Fruit fly (Drosophila melanogaster): ENCODE measurements around the gene CG45101.

dm6 chr3L:11083605-11084004, 18.8 kb downstream of the CG45101 start:
- TF ChIP-seq psq (optimal IDR thresholded peaks at IDR 0.05): no peak
- no peak for TF ChIP-seq ttk (optimal IDR thresholded peaks at IDR 0.05)
- TF ChIP-seq Sin3A (optimal IDR thresholded peaks at IDR 0.05): no peak
- TF ChIP-seq h (optimal IDR thresholded peaks at IDR 0.05): no peak
- no peak for TF ChIP-seq Myc (optimal IDR thresholded peaks at IDR 0.05)
- TF ChIP-seq insv (optimal IDR thresholded peaks at IDR 0.05): no peak

Data from Kc167 (cell line).